Fruit fly (Drosophila melanogaster) whole organism, embryonic: Measurements from ENCODE around the gene Osi21.

ENCODE experiments used
- Antp ChIP-seq: fragments of 200-800 bp; sonication (Bioruptor generic); optimal IDR thresholded peaks from 3 replicates; lab custom pipeline; 2016; ENCODE audit warnings: missing biosample characterization, missing genetic modification characterization
- B-H1 ChIP-seq: fragments of 200-800 bp; sonication (Bioruptor generic); IDR thresholded peaks from 3 replicates; pipeline ENCODE4 v1.3.6; 2022; ENCODE audit warnings: missing biosample characterization, missing genetic modification characterization
- BEAF-32 ChIP-seq: fragments of 200-800 bp; sonication (Bioruptor generic); optimal IDR thresholded peaks from 3 replicates; lab custom pipeline; 2017; ENCODE audit warnings: missing biosample characterization, missing genetic modification characterization, mild to moderate bottlenecking, moderate library complexity, missing genetic modification reagents
- Bdp1 ChIP-seq: fragments of 200-800 bp; sonication (Bioruptor generic); optimal IDR thresholded peaks from 3 replicates; lab custom pipeline; 2016; ENCODE audit warnings: missing biosample characterization, missing genetic modification characterization
- Blimp-1 ChIP-seq: fragments of 200-800 bp; sonication (Bioruptor generic); optimal IDR thresholded peaks from 3 replicates; lab custom pipeline; 2018; ENCODE audit warnings: missing biosample characterization, missing genetic modification characterization, mild to moderate bottlenecking, moderate library complexity, missing genetic modification reagents
- CG12155 ChIP-seq: fragments of 200-800 bp; sonication (Bioruptor generic); optimal IDR thresholded peaks from 3 replicates; lab custom pipeline; 2016; ENCODE audit warnings: missing biosample characterization, missing genetic modification characterization
- CG12391 ChIP-seq: fragments of 200-800 bp; sonication (Bioruptor generic); optimal IDR thresholded peaks from 3 replicates; lab custom pipeline; 2018; ENCODE audit warnings: missing biosample characterization, mild to moderate bottlenecking, missing genetic modification characterization, moderate library complexity
- CG13287 ChIP-seq: fragments of 200-800 bp; sonication (Bioruptor generic); IDR thresholded peaks from 2 replicates; pipeline ENCODE4 v1.3.6; 2022; ENCODE audit warnings: missing biosample characterization, missing genetic modification characterization; ENCODE audit not compliant: partially characterized antibody
- CG13424 ChIP-seq: fragments of 200-800 bp; sonication (Bioruptor generic); optimal IDR thresholded peaks from 2 replicates; lab custom pipeline; 2019; ENCODE audit warnings: missing biosample characterization, mild to moderate bottlenecking, missing genetic modification characterization, moderate library complexity
- CG14965 ChIP-seq: fragments of 200-800 bp; sonication (Bioruptor generic); optimal IDR thresholded peaks from 2 replicates; lab custom pipeline; 2016; ENCODE audit warnings: missing biosample characterization, missing genetic modification characterization, borderline replicate concordance
- CG15073 ChIP-seq: fragments of 200-800 bp; sonication (Bioruptor generic); optimal IDR thresholded peaks from 2 replicates; lab custom pipeline; 2016; ENCODE audit warnings: missing biosample characterization, missing genetic modification characterization
- CG17802 ChIP-seq: fragments of 200-800 bp; sonication (Bioruptor generic); optimal IDR thresholded peaks from 2 replicates; lab custom pipeline; 2018; ENCODE audit warnings: missing biosample characterization, mild to moderate bottlenecking, missing genetic modification characterization, moderate library complexity
- CG18764 ChIP-seq: fragments of 200-800 bp; sonication (Bioruptor generic); optimal IDR thresholded peaks from 3 replicates; lab custom pipeline; 2016; ENCODE audit warnings: missing biosample characterization, missing genetic modification characterization
- CG2712 ChIP-seq: fragments of 200-800 bp; optimal IDR thresholded peaks from 3 replicates; lab custom pipeline; 2019; ENCODE audit warnings: missing biosample characterization, mild to moderate bottlenecking, missing genetic modification characterization, moderate library complexity
- CG30020 ChIP-seq: fragments of 200-800 bp; optimal IDR thresholded peaks from 2 replicates; lab custom pipeline; 2019; ENCODE audit warnings: missing biosample characterization, mild to moderate bottlenecking, missing genetic modification characterization, moderate library complexity
- CG3281 ChIP-seq: fragments of 200-800 bp; sonication (Bioruptor generic); optimal IDR thresholded peaks from 3 replicates; lab custom pipeline; 2017; ENCODE audit warnings: missing biosample characterization, mild to moderate bottlenecking, missing genetic modification characterization
- CG5245 ChIP-seq: fragments of 200-800 bp; sonication (Bioruptor generic); optimal IDR thresholded peaks from 3 replicates; lab custom pipeline; 2016; ENCODE audit warnings: missing biosample characterization, missing genetic modification characterization
- CG8478 ChIP-seq: fragments of >200 bp; optimal IDR thresholded peaks from 2 replicates; lab custom pipeline; 2018
- CG9727 ChIP-seq: fragments of 200-800 bp; sonication (Bioruptor generic); optimal IDR thresholded peaks from 3 replicates; lab custom pipeline; 2017; ENCODE audit warnings: missing biosample characterization, mild to moderate bottlenecking, missing genetic modification characterization
- CG9932 ChIP-seq: fragments of 200-800 bp; sonication (Bioruptor generic); IDR thresholded peaks from 2 replicates; pipeline ENCODE4 v1.3.6; 2022; ENCODE audit warnings: missing biosample characterization, missing genetic modification characterization
- Doc3 ChIP-seq: fragments of 200-800 bp; sonication (Bioruptor generic); IDR thresholded peaks from 3 replicates; pipeline ENCODE4 v1.3.6; 2022; ENCODE audit warnings: missing biosample characterization, missing genetic modification characterization; ENCODE audit not compliant: partially characterized antibody
- Fer2 ChIP-seq: fragments of 200-800 bp; sonication (Bioruptor generic); optimal IDR thresholded peaks from 2 replicates; lab custom pipeline; 2018; ENCODE audit warnings: missing biosample characterization, mild to moderate bottlenecking, missing genetic modification characterization, moderate library complexity
- HLHmδ ChIP-seq: fragments of 200-800 bp; sonication (Bioruptor generic); optimal IDR thresholded peaks from 2 replicates; lab custom pipeline; 2018; ENCODE audit warnings: missing biosample characterization, mild to moderate bottlenecking, missing genetic modification characterization, moderate library complexity
- Neu2 ChIP-seq: fragments of 200-800 bp; sonication (Bioruptor generic); optimal IDR thresholded peaks from 3 replicates; lab custom pipeline; 2016; ENCODE audit warnings: missing biosample characterization, missing genetic modification characterization, borderline replicate concordance
- Sox102F ChIP-seq: fragments of 200-800 bp; sonication (Bioruptor generic); optimal IDR thresholded peaks from 2 replicates; lab custom pipeline; 2018; ENCODE audit warnings: missing biosample characterization, mild to moderate bottlenecking, missing genetic modification characterization, moderate library complexity
- Sry-δ ChIP-seq: fragments of 200-800 bp; sonication (Bioruptor generic); optimal IDR thresholded peaks from 2 replicates; lab custom pipeline; 2016; ENCODE audit warnings: missing biosample characterization, missing genetic modification characterization
- Usf ChIP-seq: fragments of 200-800 bp; sonication (Bioruptor generic); optimal IDR thresholded peaks from 2 replicates; lab custom pipeline; 2017; ENCODE audit warnings: missing genotype, missing biosample characterization, missing genetic modification characterization
- abd-A ChIP-seq: fragments of 200-800 bp; sonication (Bioruptor generic); optimal IDR thresholded peaks from 3 replicates; lab custom pipeline; 2019; ENCODE audit warnings: missing biosample characterization, mild to moderate bottlenecking, missing genetic modification characterization, moderate library complexity
- caup ChIP-seq: fragments of 200-800 bp; sonication (Bioruptor generic); optimal IDR thresholded peaks from 3 replicates; lab custom pipeline; 2017; ENCODE audit warnings: missing biosample characterization, mild to moderate bottlenecking, missing genetic modification characterization, moderate library complexity; ENCODE audit not compliant: severe bottlenecking
- ci ChIP-seq: fragments of 200-800 bp; sonication (Bioruptor generic); IDR thresholded peaks from 3 replicates; pipeline ENCODE4 v1.3.6; 2022; ENCODE audit warnings: missing biosample characterization, missing genetic modification characterization
- gem ChIP-seq: fragments of 200-800 bp; sonication (Bioruptor generic); optimal IDR thresholded peaks from 2 replicates; lab custom pipeline; 2019; ENCODE audit warnings: missing biosample characterization, mild to moderate bottlenecking, missing genetic modification characterization, moderate library complexity
- insv ChIP-seq, 2 experiments: fragments of 200-800 bp; sonication (Bioruptor generic); optimal IDR thresholded peaks; 3 replicates each; lab custom pipeline; 2016 to 2018; ENCODE audit warnings: missing biosample characterization in 2 of 2, missing genetic modification characterization in 2 of 2
- jigr1 ChIP-seq: fragments of 200-800 bp; sonication (Bioruptor generic); IDR thresholded peaks from 3 replicates; pipeline ENCODE4 v1.3.6; 2022; ENCODE audit warnings: missing biosample characterization, missing genetic modification characterization
- klu ChIP-seq: fragments of 200-800 bp; sonication (Bioruptor generic); IDR thresholded peaks from 2 replicates; pipeline ENCODE4 v1.3.6; 2022; ENCODE audit warnings: missing biosample characterization, missing genetic modification characterization
- kni ChIP-seq: fragments of 200-800 bp; sonication (Bioruptor generic); optimal IDR thresholded peaks from 3 replicates; lab custom pipeline; 2017; ENCODE audit warnings: mild to moderate bottlenecking, missing biosample characterization, missing genetic modification reagents, missing genetic modification characterization
- mld ChIP-seq: fragments of 200-800 bp; sonication (Bioruptor generic); IDR thresholded peaks from 3 replicates; pipeline ENCODE4 v1.3.6; 2022; ENCODE audit warnings: missing biosample characterization, missing genetic modification characterization; ENCODE audit not compliant: partially characterized antibody
- nerfin-2 ChIP-seq: fragments of 200-800 bp; sonication (Bioruptor generic); IDR thresholded peaks from 2 replicates; pipeline ENCODE4 v1.3.6; 2022; ENCODE audit warnings: missing biosample characterization, missing genetic modification characterization; ENCODE audit not compliant: partially characterized antibody
- pan ChIP-seq, 4 experiments: fragments of >200 bp in 3 of 4; fragments of 200-800 bp in 1 of 4; sonication (Bioruptor generic) in 1 of 4; optimal IDR thresholded peaks in 3 of 4; IDR thresholded peaks in 1 of 4; 2 replicates each; pipeline versions ENCODE4 v1.3.6 to Lab custom; 2017 to 2022; ENCODE audit warnings: missing biosample characterization in 2 of 4, missing genetic modification characterization in 2 of 4, mixed read lengths in 1 of 4
- phol ChIP-seq: fragments of 200-800 bp; sonication (Bioruptor generic); optimal IDR thresholded peaks from 3 replicates; lab custom pipeline; 2018; ENCODE audit warnings: missing biosample characterization, mild to moderate bottlenecking, missing genetic modification characterization, moderate library complexity
- pum ChIP-seq: fragments of 200-800 bp; sonication (Bioruptor generic); optimal IDR thresholded peaks from 2 replicates; lab custom pipeline; 2016; ENCODE audit warnings: missing biosample characterization, missing genetic modification characterization
- pzg ChIP-seq: fragments of 200-800 bp; sonication (Bioruptor generic); optimal IDR thresholded peaks from 3 replicates; lab custom pipeline; 2018; ENCODE audit warnings: missing biosample characterization, mild to moderate bottlenecking, missing genetic modification characterization, moderate library complexity
- run ChIP-seq: fragments of 200-800 bp; sonication (Bioruptor generic); optimal IDR thresholded peaks from 3 replicates; lab custom pipeline; 2018; ENCODE audit warnings: missing biosample characterization, mild to moderate bottlenecking, missing genetic modification characterization
- salm ChIP-seq: fragments of 200-800 bp; sonication (Bioruptor generic); optimal IDR thresholded peaks from 2 replicates; lab custom pipeline; 2018; ENCODE audit warnings: missing biosample characterization, mild to moderate bottlenecking, missing genetic modification characterization
- sens-2 ChIP-seq: fragments of 200-800 bp; sonication (Bioruptor generic); IDR thresholded peaks from 2 replicates; pipeline ENCODE4 v1.3.6; 2022; ENCODE audit warnings: missing biosample characterization, missing genetic modification characterization
- seq ChIP-seq: fragments of 200-800 bp; sonication (Bioruptor generic); IDR thresholded peaks from 2 replicates; pipeline ENCODE4 v1.3.6; 2022; ENCODE audit warnings: missing biosample characterization, missing genetic modification characterization
- slou ChIP-seq: fragments of 200-800 bp; sonication (Bioruptor generic); optimal IDR thresholded peaks from 3 replicates; lab custom pipeline; 2016; ENCODE audit warnings: missing biosample characterization, missing genetic modification characterization
- ttk ChIP-seq: fragments of 200-800 bp; sonication (Bioruptor generic); IDR thresholded peaks from 2 replicates; pipeline ENCODE4 v2.1.2; 2022; ENCODE audit warnings: missing biosample characterization, missing genetic modification characterization
- vnd ChIP-seq: fragments of 200-800 bp; sonication (Bioruptor generic); IDR thresholded peaks from 3 replicates; pipeline ENCODE4 v1.3.6; 2022; ENCODE audit warnings: missing biosample characterization, missing genetic modification characterization; ENCODE audit not compliant: partially characterized antibody
- yki ChIP-seq: fragments of >200 bp; optimal IDR thresholded peaks from 3 replicates; lab custom pipeline; 2018

The Osi21 gene

dm6 chr2L:11271622-11272282, 13.8 kb downstream of the Osi21 start (continued):
- TF ChIP-seq ttk (GFP tag; lab: Robert Waterston, UW): no peak
- TF ChIP-seq klu (GFP tag; lab: Robert Waterston, UW): no peak
- peak; percentile 38; the same call in 1 of the 2 replicates for TF ChIP-seq CG9932 (GFP tag; lab: Robert Waterston, UW)
- peak; percentile 51 for TF ChIP-seq caup (GFP tag; lab: Kevin White, UChicago)
- TF ChIP-seq Sry-δ (GFP tag; lab: Kevin White, UChicago): no peak
- TF ChIP-seq Fer2: no peak
- no peak for TF ChIP-seq salm (tag; lab: Kevin White, UChicago)
- TF ChIP-seq kni (GFP tag; lab: Kevin White, UChicago): no peak
- TF ChIP-seq mld: 0 out of 3 replicates have a peak, but pooled peaks have one; percentile 29
- no peak for TF ChIP-seq CG15073 (GFP tag; lab: Kevin White, UChicago)
- 0 out of 3 replicates have a peak, but pooled peaks have one; percentile 22 for TF ChIP-seq Doc3 (GFP tag; lab: Robert Waterston, UW)
- no peak for TF ChIP-seq jigr1 (GFP tag; lab: Robert Waterston, UW)
- TF ChIP-seq Sox102F (GFP tag; lab: Kevin White, UChicago): no peak
- no peak for TF ChIP-seq run
- no peak for TF ChIP-seq sens-2 (GFP tag; lab: Robert Waterston, UW)
- TF ChIP-seq CG2712: no peak
- no peak for TF ChIP-seq seq
- no peak for TF ChIP-seq yki
- no peak for TF ChIP-seq CG30020 (tag; lab: Kevin White, UChicago)
- no peak for TF ChIP-seq pan (optimal IDR thresholded peaks at IDR 0.05; lab: Kevin White, UChicago)
- TF ChIP-seq pan (GFP tag; optimal IDR thresholded peaks at IDR 0.05 in 1 of 2, IDR thresholded peaks at IDR 0.05 in 1 of 2): no peak
- no peak for TF ChIP-seq pum
- no peak for TF ChIP-seq slou
- no peak for TF ChIP-seq insv (GFP tag; optimal IDR thresholded peaks at IDR 0.05; lab: Kevin White, UChicago)
- TF ChIP-seq CG13424 (tag; lab: Kevin White, UChicago): no peak
- no peak for TF ChIP-seq Usf (GFP tag; lab: Kevin White, UChicago)
- TF ChIP-seq BEAF-32: no peak
- TF ChIP-seq CG12391 (tag; lab: Kevin White, UChicago): no peak
- no peak for TF ChIP-seq Neu2 (GFP tag; lab: Kevin White, UChicago)
- no peak for TF ChIP-seq CG18764 (GFP tag; lab: Kevin White, UChicago)
- TF ChIP-seq CG9727 (GFP tag; lab: Kevin White, UChicago): no peak
- TF ChIP-seq CG12155: no peak
- no peak for TF ChIP-seq CG5245 (GFP tag; lab: Kevin White, UChicago)
- no peak for TF ChIP-seq Antp (GFP tag; lab: Kevin White, UChicago)
- TF ChIP-seq phol (tag; lab: Kevin White, UChicago): no peak
- no peak for TF ChIP-seq CG8478 (lab: Kevin White, UChicago)
- no peak for TF ChIP-seq pzg (GFP tag; lab: Kevin White, UChicago)
- TF ChIP-seq HLHmδ (GFP tag; lab: Kevin White, UChicago): no peak
- peak; percentile 46; the same call in 1 of the 3 replicates for TF ChIP-seq ci
- TF ChIP-seq Bdp1 (GFP tag; lab: Kevin White, UChicago): no peak
- no peak for TF ChIP-seq Blimp-1 (GFP tag; lab: Kevin White, UChicago)
- TF ChIP-seq CG13287 (GFP tag; lab: Robert Waterston, UW): peak; percentile 48
- no peak for TF ChIP-seq gem
- TF ChIP-seq B-H1 (GFP tag; lab: Robert Waterston, UW): no peak
- TF ChIP-seq CG14965 (GFP tag; lab: Kevin White, UChicago): no peak
- no peak for TF ChIP-seq CG17802
- no peak for TF ChIP-seq abd-A (tag; lab: Kevin White, UChicago)
- no peak for TF ChIP-seq vnd (GFP tag; lab: Robert Waterston, UW)
- TF ChIP-seq nerfin-2 (GFP tag; lab: Robert Waterston, UW): no peak
- TF ChIP-seq CG3281: no peak
